Worm (Caenorhabditis elegans) whole organism, young adult: ENCODE measurements around the gene copb-2.
A peak's percentile ranks its signal among the peaks of the same experiment; 100 is the strongest.

ENCODE experiments used
- B0035.1 ChIP-seq: sonication (generic microtip); optimal IDR thresholded peaks from 2 replicates; lab custom pipeline; 2016; ENCODE audit warnings: missing genetic modification characterization, mild to moderate bottlenecking, missing compliant biosample characterization, missing genotype, missing genetic modification reagents
- B0261.1 ChIP-seq: sonication (generic microtip); optimal IDR thresholded peaks from 2 replicates; lab custom pipeline; 2016; ENCODE audit warnings: mild to moderate bottlenecking, missing genetic modification characterization, moderate library complexity, missing compliant biosample characterization
- F22D6.2 ChIP-seq: sonication (generic microtip); optimal IDR thresholded peaks from 2 replicates; lab custom pipeline; 2016; ENCODE audit warnings: mild to moderate bottlenecking, missing genetic modification characterization, missing compliant biosample characterization
- F23B12.7 ChIP-seq: sonication (generic microtip); optimal IDR thresholded peaks from 2 replicates; lab custom pipeline; 2017; ENCODE audit warnings: missing genetic modification characterization, mild to moderate bottlenecking, missing compliant biosample characterization, antibody characterized with exemption, moderate library complexity; ENCODE audit not compliant: insufficient read depth
- F33H1.4 ChIP-seq: fragments of 200-800 bp; sonication (Bioruptor generic); IDR thresholded peaks from 2 replicates; pipeline ENCODE4 v1.3.6; 2022; ENCODE audit warnings: missing genetic modification reagents, missing genetic modification characterization, missing compliant biosample characterization
- F52B5.7 ChIP-seq: sonication (generic microtip); optimal IDR thresholded peaks from 2 replicates; lab custom pipeline; 2016; ENCODE audit warnings: mild to moderate bottlenecking, missing genetic modification characterization, missing compliant biosample characterization
- F57A8.1 ChIP-seq: fragments of 200-800 bp; sonication (Bioruptor generic); optimal IDR thresholded peaks from 2 replicates; lab custom pipeline; 2018; ENCODE audit warnings: mild to moderate bottlenecking, missing genetic modification characterization, moderate library complexity, missing compliant biosample characterization
- F57C9.4 ChIP-seq: sonication (generic microtip); optimal IDR thresholded peaks from 2 replicates; lab custom pipeline; 2017; ENCODE audit warnings: mild to moderate bottlenecking, missing genetic modification characterization, missing compliant biosample characterization
- K11D2.4 ChIP-seq: fragments of 200-800 bp; sonication (Bioruptor generic); IDR thresholded peaks from 2 replicates; pipeline ENCODE4 v1.3.6; 2022; ENCODE audit warnings: missing genetic modification reagents, missing genetic modification characterization, missing compliant biosample characterization
- K12H6.12 ChIP-seq: fragments of 200-800 bp; sonication (Bioruptor generic); optimal IDR thresholded peaks from 2 replicates; lab custom pipeline; 2018; ENCODE audit warnings: mild to moderate bottlenecking, missing genetic modification characterization, missing compliant biosample characterization
- T07F8.4 ChIP-seq: sonication (generic microtip); optimal IDR thresholded peaks from 2 replicates; lab custom pipeline; 2016; ENCODE audit warnings: mild to moderate bottlenecking, missing genetic modification characterization, moderate library complexity, missing compliant biosample characterization
- Y56A3A.18 ChIP-seq: fragments of 200-800 bp; sonication (Bioruptor generic); IDR thresholded peaks from 2 replicates; pipeline ENCODE4 v1.3.6; 2022; ENCODE audit warnings: missing genetic modification reagents, missing genetic modification characterization, missing compliant biosample characterization
- Y79H2A.3 ChIP-seq: fragments of 200-800 bp; sonication (Bioruptor generic); conservative IDR thresholded peaks from 2 replicates; pipeline ENCODE4 v1.3.6; 2022; ENCODE audit warnings: missing genetic modification reagents, missing genetic modification characterization, missing compliant biosample characterization
- aptf-3 ChIP-seq: fragments of 200-800 bp; sonication (Bioruptor generic); IDR thresholded peaks from 2 replicates; pipeline ENCODE4 v1.3.6; 2022; ENCODE audit warnings: missing genetic modification characterization, missing compliant biosample characterization
- athp-1 ChIP-seq: sonication (generic microtip); optimal IDR thresholded peaks from 2 replicates; lab custom pipeline; 2017; ENCODE audit warnings: mild to moderate bottlenecking, missing genetic modification characterization, missing compliant biosample characterization
- attf-6 ChIP-seq: fragments of 200-800 bp; sonication (Bioruptor generic); IDR thresholded peaks from 2 replicates; pipeline ENCODE4 v1.3.6; 2022; ENCODE audit warnings: missing genetic modification reagents, missing genetic modification characterization, missing compliant biosample characterization
- bed-2 ChIP-seq: fragments of 200-800 bp; sonication (Bioruptor generic); IDR thresholded peaks from 2 replicates; pipeline ENCODE4 v1.3.6; 2022; ENCODE audit warnings: missing genetic modification reagents, missing genetic modification characterization, missing compliant biosample characterization
- ccch-3 ChIP-seq: fragments of 200-800 bp; sonication (Bioruptor generic); optimal IDR thresholded peaks from 2 replicates; lab custom pipeline; 2018; ENCODE audit warnings: mild to moderate bottlenecking, missing genetic modification characterization, missing compliant biosample characterization
- cebp-1 ChIP-seq, 2 experiments: fragments of 200-800 bp in 1 of 2; sonication (Bioruptor generic) in 1 of 2; sonication (generic microtip) in 1 of 2; IDR thresholded peaks in 1 of 2; optimal IDR thresholded peaks in 1 of 2; 2 replicates each; pipeline versions ENCODE4 v1.3.6 to Lab custom; 2017 to 2022; ENCODE audit warnings: missing compliant biosample characterization in 2 of 2, missing genetic modification characterization in 2 of 2, mild to moderate bottlenecking in 1 of 2, missing genetic modification reagents in 1 of 2, moderate library complexity in 1 of 2
- cebp-2 ChIP-seq: fragments of 200-800 bp; sonication (Bioruptor generic); IDR thresholded peaks from 2 replicates; pipeline ENCODE4 v1.3.6; 2022; ENCODE audit warnings: missing genetic modification characterization, missing compliant biosample characterization
- ceh-91 ChIP-seq: fragments of 200-800 bp; sonication (Bioruptor generic); IDR thresholded peaks from 2 replicates; pipeline ENCODE4 v1.3.6; 2022; ENCODE audit warnings: missing genetic modification reagents, missing genetic modification characterization, missing compliant biosample characterization
- egl-18 ChIP-seq: fragments of 200-800 bp; sonication (Bioruptor generic); IDR thresholded peaks from 2 replicates; pipeline ENCODE4 v1.3.6; 2022; ENCODE audit warnings: missing genetic modification reagents, missing genetic modification characterization, missing compliant biosample characterization
- egrh-3 ChIP-seq: fragments of 200-800 bp; sonication (Bioruptor generic); IDR thresholded peaks from 2 replicates; pipeline ENCODE4 v1.3.6; 2022; ENCODE audit warnings: missing genetic modification reagents, missing genetic modification characterization, missing compliant biosample characterization
- him-1 ChIP-seq: sonication (generic microtip); optimal IDR thresholded peaks from 2 replicates; lab custom pipeline; 2016; ENCODE audit warnings: missing genotype, missing genetic modification reagents, missing genetic modification characterization, missing compliant biosample characterization
- hlh-26 ChIP-seq: fragments of 200-800 bp; sonication (Bioruptor generic); conservative IDR thresholded peaks from 2 replicates; pipeline ENCODE4 v1.3.6; 2022; ENCODE audit warnings: missing genetic modification reagents, missing genetic modification characterization, missing compliant biosample characterization
- hmg-1.2 ChIP-seq: fragments of 200-800 bp; sonication (Bioruptor generic); IDR thresholded peaks from 2 replicates; pipeline ENCODE4 v1.3.6; 2022; ENCODE audit warnings: missing genetic modification reagents, missing genetic modification characterization, missing compliant biosample characterization
- lag-1 ChIP-seq: fragments of 200-800 bp; sonication (Bioruptor generic); IDR thresholded peaks from 2 replicates; pipeline ENCODE4 v1.3.6; 2022; ENCODE audit warnings: missing genetic modification reagents, missing genetic modification characterization, missing compliant biosample characterization
- lin-26 ChIP-seq: fragments of 200-800 bp; sonication (Bioruptor generic); IDR thresholded peaks from 2 replicates; pipeline ENCODE4 v1.3.6; 2022; ENCODE audit warnings: missing genetic modification reagents, missing genetic modification characterization, missing compliant biosample characterization
- lir-1 ChIP-seq: fragments of 200-800 bp; sonication (Bioruptor generic); conservative IDR thresholded peaks from 2 replicates; pipeline ENCODE4 v1.3.6; 2022; ENCODE audit warnings: missing genetic modification reagents, missing genetic modification characterization, missing compliant biosample characterization
- madf-6 ChIP-seq: fragments of 200-800 bp; sonication (Bioruptor generic); IDR thresholded peaks from 2 replicates; pipeline ENCODE4 v1.3.6; 2022; ENCODE audit warnings: missing genetic modification reagents, missing genetic modification characterization, missing compliant biosample characterization
- mxl-1 ChIP-seq: sonication (generic microtip); optimal IDR thresholded peaks from 2 replicates; lab custom pipeline; 2016; ENCODE audit warnings: missing genetic modification characterization, missing compliant biosample characterization
- nfya-1 ChIP-seq: sonication (generic microtip); optimal IDR thresholded peaks from 2 replicates; lab custom pipeline; 2017; ENCODE audit warnings: antibody characterized with exemption, missing compliant biosample characterization, missing genetic modification characterization, borderline replicate concordance; ENCODE audit not compliant: insufficient read depth
- nfya-2 ChIP-seq: fragments of 200-800 bp; sonication (Bioruptor generic); IDR thresholded peaks from 2 replicates; pipeline ENCODE4 v1.3.6; 2022; ENCODE audit warnings: missing genetic modification reagents, missing genetic modification characterization, missing compliant biosample characterization
- nfyb-1 ChIP-seq: fragments of 200-800 bp; sonication (Bioruptor generic); IDR thresholded peaks from 2 replicates; pipeline ENCODE4 v1.3.6; 2022; ENCODE audit warnings: missing genetic modification reagents, missing genetic modification characterization, missing compliant biosample characterization
- nhr-120 ChIP-seq: fragments of 200-800 bp; sonication (Bioruptor generic); IDR thresholded peaks from 2 replicates; pipeline ENCODE4 v1.3.6; 2022; ENCODE audit warnings: missing genetic modification characterization, missing compliant biosample characterization
- nhr-179 ChIP-seq: sonication (generic microtip); optimal IDR thresholded peaks from 2 replicates; lab custom pipeline; 2016; ENCODE audit warnings: mild to moderate bottlenecking, missing genetic modification characterization, missing compliant biosample characterization
- nhr-80 ChIP-seq: sonication (generic microtip); optimal IDR thresholded peaks from 2 replicates; lab custom pipeline; 2016; ENCODE audit warnings: missing genetic modification characterization, missing compliant biosample characterization
- pha-4 ChIP-seq: fragments of 150-350 bp; sonication (generic microtip); optimal IDR thresholded peaks from 2 replicates; lab custom pipeline; 2014; ENCODE audit warnings: missing biosample characterization, missing genetic modification reagents, missing genetic modification characterization
- snpc-1.3 ChIP-seq: sonication (generic microtip); optimal IDR thresholded peaks from 2 replicates; lab custom pipeline; 2017; ENCODE audit warnings: missing genetic modification characterization, mild to moderate bottlenecking, missing compliant biosample characterization, antibody characterized with exemption, moderate library complexity, missing genotype, missing genetic modification reagents; ENCODE audit not compliant: insufficient read depth
- tbp1 ChIP-seq: fragments of 200-800 bp; sonication (Bioruptor generic); optimal IDR thresholded peaks from 2 replicates; lab custom pipeline; 2018; ENCODE audit warnings: mild to moderate bottlenecking, missing genetic modification characterization, missing compliant biosample characterization
- unc-62 ChIP-seq: fragments of 150-350 bp; optimal IDR thresholded peaks from 2 replicates; lab custom pipeline; 2014; ENCODE audit warnings: missing biosample characterization, missing genetic modification reagents, missing genetic modification characterization
- xnd-1 ChIP-seq: sonication (generic microtip); optimal IDR thresholded peaks from 2 replicates; lab custom pipeline; 2016; ENCODE audit warnings: missing genotype, missing genetic modification reagents, missing genetic modification characterization, missing compliant biosample characterization
- ztf-22 ChIP-seq: fragments of 200-800 bp; sonication (Bioruptor generic); optimal IDR thresholded peaks from 2 replicates; lab custom pipeline; 2018; ENCODE audit warnings: mild to moderate bottlenecking, missing genetic modification characterization, moderate library complexity, missing compliant biosample characterization

copb-2 gene

ce11 chrIV:9467418-9467817 lies 7.9 kb downstream of the copb-2 start, which contains the start of gene F38E11.6:
Gene F38E11.6, minus strand, starts transcription at chrIV:9467518.
- TF ChIP-seq lag-1 (no peak), athp-1 (tag; lab: Kevin White, UChicago) (no peak), madf-6 (no peak), lin-26 (GFP tag; lab: Robert Waterston, UW) (no peak), bed-2 (GFP tag; lab: Robert Waterston, UW) (no peak), hlh-26 (GFP tag; lab: Robert Waterston, UW) (no peak), hmg-1.2 (GFP tag; lab: Robert Waterston, UW) (no peak), K12H6.12 (no peak), attf-6 (GFP tag; lab: Robert Waterston, UW) (no peak), tbp1 (GFP tag; lab: Kevin White, UChicago) (no peak), mxl-1 (tag; lab: Kevin White, UChicago) (no peak), cebp-1 (GFP tag; IDR thresholded peaks at IDR 0.05; lab: Robert Waterston, UW) (no peak), cebp-1 (tag; optimal IDR thresholded peaks at IDR 0.05; lab: Kevin White, UChicago) (no peak), T07F8.4 (no peak), egl-18 (GFP tag; lab: Robert Waterston, UW) (no peak), ccch-3 (GFP tag; lab: Kevin White, UChicago) (no peak), F33H1.4 (GFP tag; lab: Robert Waterston, UW) (no peak)
- TF ChIP-seq, all 124 proteins: peak for 0

ce11 chrIV:9469293-9469692 lies 9.8 kb downstream of the copb-2 start:
- no peak for TF ChIP-seq nfya-2 (GFP tag; lab: Robert Waterston, UW)
- no peak for TF ChIP-seq mxl-1 (tag; lab: Kevin White, UChicago)
- TF ChIP-seq nhr-120: no peak
- TF ChIP-seq him-1 (tag; lab: Kevin White, UChicago): no peak
- TF ChIP-seq nfyb-1: no peak

- TF ChIP-seq B0035.1 (tag; lab: Kevin White, UChicago) (peak; percentile 68), ceh-91 (GFP tag; lab: Robert Waterston, UW) (no peak), tbp1 (GFP tag; lab: Kevin White, UChicago) (peak; percentile 100), xnd-1 (tag; lab: Kevin White, UChicago) (peak; percentile 5), nfyb-1 (no peak), Y56A3A.18 (GFP tag; lab: Robert Waterston, UW) (no peak; the same call in 1 of the 2 replicates), nhr-120 (0 out of 2 replicates have a peak, but pooled peaks have one; percentile 82), bed-2 (GFP tag; lab: Robert Waterston, UW) (no peak), ztf-22 (GFP tag; lab: Kevin White, UChicago) (peak; percentile 69), cebp-2 (GFP tag; lab: Robert Waterston, UW) (peak; percentile 95), lir-1 (GFP tag; lab: Robert Waterston, UW) (no peak), unc-62 (GFP tag; lab: Kevin White, UChicago) (no peak), F57A8.1 (GFP tag; lab: Kevin White, UChicago) (peak; percentile 88), Y79H2A.3 (no peak), F23B12.7 (tag; lab: Kevin White, UChicago) (peak; percentile 53), K11D2.4 (no peak), aptf-3 (GFP tag; lab: Robert Waterston, UW) (peak; percentile 96), F52B5.7 (tag; lab: Kevin White, UChicago) (peak; percentile 95), nhr-80 (peak; percentile 50), F57C9.4 (tag; lab: Kevin White, UChicago) (peak; percentile 48), egrh-3 (no peak; the same call in 1 of the 2 replicates), athp-1 (tag; lab: Kevin White, UChicago) (no peak), B0261.1 (tag; lab: Kevin White, UChicago) (peak; percentile 97), F22D6.2 (tag; lab: Kevin White, UChicago) (peak; percentile 22), snpc-1.3 (tag; lab: Kevin White, UChicago) (peak; percentile 96), pha-4 (tag; lab: Kevin White, UChicago) (no peak), nfya-1 (tag; lab: Kevin White, UChicago) (no peak), nhr-179 (tag; lab: Kevin White, UChicago) (peak; percentile 85)
Measured at ce11 chrIV:9477135-9477928, 17.8 kb downstream of the copb-2 start, which contains the start of gene wrt-3. Gene wrt-3, minus strand, starts transcription at chrIV:9477456.
